Fruit fly (Drosophila melanogaster) whole organism, embryonic: ENCODE measurements around the gene sau.

Source experiments
- Ada2b ChIP-seq: fragments of 200-800 bp; sonication (Bioruptor generic); IDR thresholded peaks from 2 replicates; pipeline ENCODE4 v1.3.6; 2022; ENCODE audit warnings: missing biosample characterization, missing genetic modification characterization
- BEAF-32 ChIP-seq: fragments of 200-800 bp; sonication (Bioruptor generic); optimal IDR thresholded peaks from 3 replicates; lab custom pipeline; 2017; ENCODE audit warnings: missing biosample characterization, missing genetic modification characterization, mild to moderate bottlenecking, moderate library complexity, missing genetic modification reagents
- Bgb ChIP-seq: fragments of 200-800 bp; sonication (Bioruptor generic); IDR thresholded peaks from 2 replicates; pipeline ENCODE4 v1.3.6; 2022; ENCODE audit warnings: missing biosample characterization, missing genetic modification characterization; ENCODE audit not compliant: partially characterized antibody
- CG10979 ChIP-seq: fragments of 200-800 bp; sonication (Bioruptor generic); optimal IDR thresholded peaks from 2 replicates; lab custom pipeline; 2018; ENCODE audit warnings: missing biosample characterization, mild to moderate bottlenecking, missing genetic modification characterization, moderate library complexity
- CG11560 ChIP-seq: fragments of 200-800 bp; sonication (Bioruptor generic); IDR thresholded peaks from 3 replicates; pipeline ENCODE4 v1.3.6; 2022; ENCODE audit warnings: missing biosample characterization, missing genetic modification characterization
- CG12659 ChIP-seq: fragments of 200-800 bp; sonication (Bioruptor generic); optimal IDR thresholded peaks from 3 replicates; lab custom pipeline; 2017; ENCODE audit warnings: mild to moderate bottlenecking, missing biosample characterization, missing genetic modification reagents, missing genetic modification characterization
- CG14050 ChIP-seq: fragments of 200-800 bp; sonication (Bioruptor generic); IDR thresholded peaks from 3 replicates; pipeline ENCODE4 v1.3.6; 2022; ENCODE audit warnings: missing biosample characterization, missing genetic modification characterization
- CG14710 ChIP-seq: fragments of 200-800 bp; sonication (Bioruptor generic); optimal IDR thresholded peaks from 3 replicates; lab custom pipeline; 2019; ENCODE audit warnings: missing biosample characterization, mild to moderate bottlenecking, missing genetic modification characterization, moderate library complexity
- CG15514 ChIP-seq: fragments of 200-800 bp; sonication (Bioruptor generic); optimal IDR thresholded peaks from 3 replicates; lab custom pipeline; 2017; ENCODE audit warnings: missing biosample characterization, missing genetic modification characterization, mild to moderate bottlenecking, moderate library complexity, missing genetic modification reagents
- CG18599 ChIP-seq: fragments of 200-800 bp; sonication (Bioruptor generic); optimal IDR thresholded peaks from 3 replicates; lab custom pipeline; 2017; ENCODE audit warnings: missing biosample characterization, missing genetic modification characterization, mild to moderate bottlenecking, moderate library complexity, missing genetic modification reagents
- CG33213 ChIP-seq: fragments of 200-800 bp; sonication (Bioruptor generic); optimal IDR thresholded peaks from 3 replicates; lab custom pipeline; 2016; ENCODE audit warnings: missing biosample characterization, missing genetic modification characterization
- CG33557 ChIP-seq: fragments of 200-800 bp; sonication (Bioruptor generic); optimal IDR thresholded peaks from 2 replicates; lab custom pipeline; 2019; ENCODE audit warnings: missing biosample characterization, mild to moderate bottlenecking, missing genetic modification characterization, moderate library complexity
- CG34224 ChIP-seq: fragments of 200-800 bp; sonication (Bioruptor generic); IDR thresholded peaks from 3 replicates; pipeline ENCODE4 v1.3.6; 2022; ENCODE audit warnings: missing biosample characterization, missing genetic modification characterization; ENCODE audit not compliant: partially characterized antibody
- CG34376 ChIP-seq: fragments of 200-800 bp; sonication (Bioruptor generic); optimal IDR thresholded peaks from 2 replicates; lab custom pipeline; 2018; ENCODE audit warnings: missing biosample characterization, mild to moderate bottlenecking, missing genetic modification characterization
- CG7372 ChIP-seq: fragments of 200-800 bp; sonication (Bioruptor generic); IDR thresholded peaks from 2 replicates; pipeline ENCODE4 v1.3.6; 2022; ENCODE audit warnings: missing biosample characterization, missing genetic modification characterization
- CG7963 ChIP-seq: fragments of 200-800 bp; sonication (Bioruptor generic); IDR thresholded peaks from 3 replicates; pipeline ENCODE4 v1.3.6; 2022; ENCODE audit warnings: missing biosample characterization, missing genetic modification characterization; ENCODE audit not compliant: partially characterized antibody
- CG9609 ChIP-seq: fragments of 200-800 bp; sonication (Bioruptor generic); optimal IDR thresholded peaks from 3 replicates; lab custom pipeline; 2016; ENCODE audit warnings: missing biosample characterization, missing genetic modification characterization
- Dref ChIP-seq: fragments of 200-800 bp; sonication (Bioruptor generic); IDR thresholded peaks from 2 replicates; pipeline ENCODE4 v1.3.6; 2022; ENCODE audit warnings: missing biosample characterization, missing genetic modification characterization
- E2f2 ChIP-seq: fragments of 200-800 bp; sonication (Bioruptor generic); IDR thresholded peaks from 2 replicates; pipeline ENCODE4 v1.3.6; 2022; ENCODE audit warnings: missing biosample characterization, missing genetic modification characterization
- Ets97D ChIP-seq: fragments of 200-800 bp; sonication (Bioruptor generic); optimal IDR thresholded peaks from 3 replicates; lab custom pipeline; 2016; ENCODE audit warnings: missing biosample characterization, missing genetic modification characterization
- Gug ChIP-seq: fragments of 200-800 bp; sonication (Bioruptor generic); IDR thresholded peaks from 4 replicates; pipeline ENCODE4 v1.3.6; 2022; ENCODE audit warnings: missing biosample characterization, missing genetic modification characterization
- HLH4C ChIP-seq: fragments of 200-800 bp; sonication (Bioruptor generic); IDR thresholded peaks from 3 replicates; pipeline ENCODE4 v1.3.6; 2022; ENCODE audit warnings: missing biosample characterization, missing genetic modification characterization; ENCODE audit not compliant: partially characterized antibody
- MBD-R2 ChIP-seq: fragments of 200-800 bp; sonication (Bioruptor generic); IDR thresholded peaks from 2 replicates; pipeline ENCODE4 v1.3.6; 2022; ENCODE audit warnings: missing biosample characterization, missing genetic modification characterization
- Nf-YA ChIP-seq: fragments of 200-800 bp; sonication (Bioruptor generic); IDR thresholded peaks from 2 replicates; pipeline ENCODE4 v1.3.6; 2022; ENCODE audit warnings: missing biosample characterization, missing genetic modification characterization
- Rfx ChIP-seq: fragments of 200-800 bp; sonication (Bioruptor generic); IDR thresholded peaks from 2 replicates; pipeline ENCODE4 v1.3.6; 2022; ENCODE audit warnings: missing biosample characterization, missing genetic modification characterization
- Sry-β ChIP-seq: fragments of 200-800 bp; sonication (Bioruptor generic); optimal IDR thresholded peaks from 2 replicates; lab custom pipeline; 2018; ENCODE audit warnings: missing biosample characterization, mild to moderate bottlenecking, missing genetic modification characterization, moderate library complexity
- Xbp1 ChIP-seq: fragments of 200-800 bp; sonication (Bioruptor generic); optimal IDR thresholded peaks from 3 replicates; lab custom pipeline; 2016; ENCODE audit warnings: missing biosample characterization, mild to moderate bottlenecking, missing genetic modification characterization
- YL-1 ChIP-seq: fragments of 200-800 bp; sonication (Bioruptor generic); optimal IDR thresholded peaks from 3 replicates; lab custom pipeline; 2017; ENCODE audit warnings: missing biosample characterization, mild to moderate bottlenecking, missing genetic modification characterization
- bowl ChIP-seq: fragments of 200-800 bp; sonication (Bioruptor generic); IDR thresholded peaks from 2 replicates; pipeline ENCODE4 v1.3.6; 2022; ENCODE audit warnings: missing biosample characterization, missing genetic modification characterization
- chif ChIP-seq, 2 experiments: fragments of 200-800 bp; sonication (Bioruptor generic); optimal IDR thresholded peaks; 3 replicates each; lab custom pipeline; 2016; ENCODE audit warnings: missing biosample characterization in 2 of 2, missing genetic modification characterization in 2 of 2
- crc ChIP-seq: fragments of 200-800 bp; sonication (Bioruptor generic); optimal IDR thresholded peaks from 2 replicates; lab custom pipeline; 2016; ENCODE audit warnings: missing biosample characterization, missing genetic modification characterization
- dmrt99B ChIP-seq: fragments of 200-800 bp; sonication (Bioruptor generic); optimal IDR thresholded peaks from 2 replicates; lab custom pipeline; 2018; ENCODE audit warnings: missing biosample characterization, mild to moderate bottlenecking, missing genetic modification characterization, moderate library complexity
- gfzf ChIP-seq: fragments of 200-800 bp; sonication (Bioruptor generic); optimal IDR thresholded peaks from 2 replicates; lab custom pipeline; 2016; ENCODE audit warnings: missing biosample characterization, mild to moderate bottlenecking, missing genetic modification characterization, moderate library complexity
- gsb-n ChIP-seq: fragments of 200-800 bp; sonication (Bioruptor generic); optimal IDR thresholded peaks from 3 replicates; lab custom pipeline; 2018; ENCODE audit warnings: missing biosample characterization, mild to moderate bottlenecking, missing genetic modification characterization
- hbn ChIP-seq: fragments of 200-800 bp; sonication (Bioruptor generic); IDR thresholded peaks from 2 replicates; pipeline ENCODE4 v1.3.6; 2022; ENCODE audit warnings: missing biosample characterization, missing genetic modification characterization; ENCODE audit not compliant: partially characterized antibody
- hkb ChIP-seq, 2 experiments: fragments of 200-800 bp in 1 of 2; fragments of >200 bp in 1 of 2; sonication (Bioruptor generic) in 1 of 2; IDR thresholded peaks in 1 of 2; optimal IDR thresholded peaks in 1 of 2; 2 replicates each; pipeline versions ENCODE4 v1.3.6 to Lab custom; 2017 to 2022; ENCODE audit warnings: missing biosample characterization in 1 of 2, missing genetic modification characterization in 1 of 2
- lilli ChIP-seq: fragments of 200-800 bp; sonication (Bioruptor generic); optimal IDR thresholded peaks from 3 replicates; lab custom pipeline; 2016; ENCODE audit warnings: missing biosample characterization, missing genetic modification characterization
- phol ChIP-seq: fragments of 200-800 bp; sonication (Bioruptor generic); optimal IDR thresholded peaks from 3 replicates; lab custom pipeline; 2018; ENCODE audit warnings: missing biosample characterization, mild to moderate bottlenecking, missing genetic modification characterization, moderate library complexity
- pzg ChIP-seq: fragments of 200-800 bp; sonication (Bioruptor generic); optimal IDR thresholded peaks from 3 replicates; lab custom pipeline; 2018; ENCODE audit warnings: missing biosample characterization, mild to moderate bottlenecking, missing genetic modification characterization, moderate library complexity
- salm ChIP-seq: fragments of 200-800 bp; sonication (Bioruptor generic); optimal IDR thresholded peaks from 2 replicates; lab custom pipeline; 2018; ENCODE audit warnings: missing biosample characterization, mild to moderate bottlenecking, missing genetic modification characterization
- sens ChIP-seq: fragments of 200-800 bp; sonication (Bioruptor generic); peaks from one replicate; lab custom pipeline; 2016; ENCODE audit warnings: missing biosample characterization, missing genetic modification characterization
- trem ChIP-seq: fragments of 200-800 bp; optimal IDR thresholded peaks from 3 replicates; lab custom pipeline; 2019; ENCODE audit warnings: missing biosample characterization, mild to moderate bottlenecking, missing genetic modification characterization, moderate library complexity
- wdn ChIP-seq: fragments of 200-800 bp; sonication (Bioruptor generic); IDR thresholded peaks from 2 replicates; pipeline ENCODE4 v1.3.6; 2022; ENCODE audit warnings: missing biosample characterization, missing genetic modification characterization
- zen ChIP-seq: fragments of 200-800 bp; sonication (Bioruptor generic); optimal IDR thresholded peaks from 3 replicates; lab custom pipeline; 2018; ENCODE audit warnings: missing biosample characterization, mild to moderate bottlenecking, missing genetic modification characterization, moderate library complexity

sau gene

DNA sequence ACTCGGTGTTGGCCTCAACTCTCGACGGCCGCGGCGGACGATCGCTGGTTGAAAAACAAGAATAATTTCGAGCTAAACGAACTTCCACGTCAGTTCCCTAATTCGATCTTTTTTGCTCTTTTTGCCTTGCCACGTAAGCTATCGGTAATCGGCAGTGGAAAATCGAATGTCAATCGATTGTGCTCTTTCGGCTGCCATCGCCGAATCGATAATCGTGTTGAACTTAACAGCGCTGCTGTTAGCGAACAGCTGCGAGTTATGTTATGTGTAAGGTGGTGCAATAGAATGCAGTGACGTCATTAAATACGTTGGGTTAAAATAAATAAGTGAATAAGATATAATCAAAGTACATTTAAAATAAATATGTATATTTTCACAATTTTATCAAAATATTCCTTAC lies 10.6 kb downstream of the sau start, which contains the start of gene Sec24CD (continued):
- TF ChIP-seq lilli (peak; percentile 35), CG7963 (GFP tag; lab: Robert Waterston, UW) (peak; percentile 95), hbn (GFP tag; lab: Robert Waterston, UW) (peak; percentile 76), CG14050 (GFP tag; lab: Robert Waterston, UW) (no peak), Ets97D (GFP tag; lab: Kevin White, UChicago) (no peak), E2f2 (GFP tag; lab: Robert Waterston, UW) (peak; percentile 38), CG10979 (peak; percentile 20), gfzf (peak; percentile 4), CG12659 (GFP tag; lab: Kevin White, UChicago) (peak; percentile 73), CG34376 (GFP tag; lab: Kevin White, UChicago) (peak; percentile 35), CG9609 (no peak), dmrt99B (tag; lab: Kevin White, UChicago) (no peak), CG33213 (GFP tag; lab: Kevin White, UChicago) (peak; percentile 0), HLH4C (GFP tag; lab: Robert Waterston, UW) (peak; percentile 99), CG11560 (tag; lab: Robert Waterston, UW) (peak; percentile 98), Rfx (GFP tag; lab: Robert Waterston, UW) (peak; percentile 26; the same call in 1 of the 2 replicates), Dref (GFP tag; lab: Robert Waterston, UW) (peak; percentile 97), Sry-β (no peak), sens (GFP tag; lab: Kevin White, UChicago) (peak; percentile 33), wdn (GFP tag; lab: Robert Waterston, UW) (no peak), pzg (GFP tag; lab: Kevin White, UChicago) (peak; percentile 84), BEAF-32 (GFP tag; lab: Kevin White, UChicago) (peak; percentile 61), Xbp1 (GFP tag; lab: Kevin White, UChicago) (peak; percentile 79), salm (tag; lab: Kevin White, UChicago) (peak; percentile 16), Bgb (GFP tag; lab: Robert Waterston, UW) (peak; percentile 96), bowl (GFP tag; lab: Robert Waterston, UW) (no peak), YL-1 (GFP tag; lab: Kevin White, UChicago) (peak; percentile 91), CG15514 (GFP tag; lab: Kevin White, UChicago) (peak; percentile 74), MBD-R2 (GFP tag; lab: Robert Waterston, UW) (peak; percentile 76), trem (tag; lab: Kevin White, UChicago) (peak; percentile 80), CG33557 (GFP tag; lab: Kevin White, UChicago) (peak; percentile 19), CG7372 (GFP tag; lab: Robert Waterston, UW) (no peak), chif (GFP tag; optimal IDR thresholded peaks at IDR 0.05; lab: Kevin White, UChicago) (no peak), CG34224 (GFP tag; lab: Robert Waterston, UW) (peak; percentile 98), CG14710 (peak; percentile 51), Nf-YA (GFP tag; lab: Robert Waterston, UW) (no peak)

DNA sequence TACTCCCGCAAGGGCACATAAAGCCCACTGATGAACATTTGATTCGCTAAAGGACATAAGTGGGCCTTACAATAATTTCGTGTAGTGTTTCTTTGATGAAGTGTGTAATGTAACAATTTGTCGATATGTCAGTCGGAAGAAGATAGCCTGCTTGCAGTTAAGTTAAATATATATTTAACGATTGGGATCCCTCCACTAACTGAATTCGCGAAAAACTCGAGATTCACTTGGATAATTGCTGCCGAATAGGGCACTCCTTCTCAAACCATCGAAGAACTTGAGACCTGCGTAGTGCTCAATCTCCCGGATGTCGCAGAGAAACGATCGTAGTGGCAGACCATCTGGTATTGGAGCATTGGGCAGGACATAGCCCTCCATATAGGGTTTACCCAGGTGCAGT lies 12.0 kb downstream of the sau start, which contains the start of gene Tengl3:
Tengl3 (minus strand) TSS at position 101 of the 400 bp plus-strand sequence.
- no peak for TF ChIP-seq Gug (GFP tag; lab: Robert Waterston, UW)
- TF ChIP-seq zen (tag; lab: Kevin White, UChicago), result no peak
- TF ChIP-seq hkb (optimal IDR thresholded peaks at IDR 0.05; lab: Kevin White, UChicago), result no peak
- no peak for TF ChIP-seq hkb (GFP tag; IDR thresholded peaks at IDR 0.05; lab: Robert Waterston, UW)
- no peak for TF ChIP-seq CG12659 (GFP tag; lab: Kevin White, UChicago)
- TF ChIP-seq CG18599, result no peak
- no peak for TF ChIP-seq crc
- TF ChIP-seq phol (tag; lab: Kevin White, UChicago), result no peak
- no peak for TF ChIP-seq gsb-n (tag; lab: Kevin White, UChicago)
- TF ChIP-seq Ada2b, result no peak
